Worm (Caenorhabditis elegans) whole organism, L3 larva: ENCODE results near the gene rps-5.

Experiments used
- R02D3.7 ChIP-seq: fragments of 150-350 bp; optimal IDR thresholded peaks from 2 replicates; lab custom pipeline; 2014; ENCODE audit warnings: missing biosample characterization, missing genetic modification characterization
- ZK546.5 ChIP-seq: sonication (generic microtip); optimal IDR thresholded peaks from 2 replicates; lab custom pipeline; 2017; ENCODE audit warnings: missing biosample characterization, missing genetic modification characterization
- aly-2 ChIP-seq: fragments of 150-350 bp; optimal IDR thresholded peaks from 2 replicates; lab custom pipeline; 2014; ENCODE audit warnings: missing biosample characterization, missing genetic modification characterization
- ama-1 ChIP-seq: fragments of 150-350 bp; optimal IDR thresholded peaks from 2 replicates; lab custom pipeline; 2018
- ceh-16 ChIP-seq: sonication (generic microtip); optimal IDR thresholded peaks from 2 replicates; lab custom pipeline; 2017; ENCODE audit warnings: missing biosample characterization, missing genetic modification characterization
- ceh-28 ChIP-seq: fragments of 150-350 bp; optimal IDR thresholded peaks from 2 replicates; lab custom pipeline; 2014; ENCODE audit warnings: missing biosample characterization, missing genetic modification reagents, missing genetic modification characterization
- ceh-82 ChIP-seq: fragments of 150-350 bp; optimal IDR thresholded peaks from 2 replicates; lab custom pipeline; 2014; ENCODE audit warnings: missing biosample characterization, missing genetic modification characterization
- ceh-9 ChIP-seq: sonication (generic microtip); optimal IDR thresholded peaks from 2 replicates; lab custom pipeline; 2018; ENCODE audit warnings: missing biosample characterization, missing genetic modification characterization
- egl-5 ChIP-seq: fragments of 150-350 bp; optimal IDR thresholded peaks from 2 replicates; lab custom pipeline; 2017; ENCODE audit warnings: missing biosample characterization, missing genetic modification reagents, missing genetic modification characterization, inconsistent platforms
- elt-1 ChIP-seq: fragments of 150-350 bp; optimal IDR thresholded peaks from 2 replicates; lab custom pipeline; 2014; ENCODE audit warnings: missing biosample characterization, missing genetic modification characterization
- elt-2 ChIP-seq: sonication (generic microtip); optimal IDR thresholded peaks from 2 replicates; lab custom pipeline; 2016; ENCODE audit warnings: missing genetic modification reagents, mild to moderate bottlenecking, missing genetic modification characterization, missing compliant biosample characterization
- elt-3 ChIP-seq, 3 experiments: fragments of 150-350 bp in 1 of 3; sonication (generic microtip) in 2 of 3; optimal IDR thresholded peaks; 2 replicates in 2 of 3; 4 replicates in 1 of 3; lab custom pipeline; 2014 to 2017; ENCODE audit warnings: missing biosample characterization in 3 of 3, missing genetic modification characterization in 3 of 3
- eor-1 ChIP-seq, 2 experiments: fragments of 150-350 bp; optimal IDR thresholded peaks; 2 replicates each; lab custom pipeline; 2014 to 2018; ENCODE audit warnings: missing biosample characterization in 2 of 2, missing genetic modification characterization in 2 of 2
- fkh-2 ChIP-seq: fragments of 150-350 bp; optimal IDR thresholded peaks from 2 replicates; lab custom pipeline; 2014; ENCODE audit warnings: missing biosample characterization, missing genetic modification reagents, missing genetic modification characterization
- hmg-11 ChIP-seq: sonication (generic microtip); optimal IDR thresholded peaks from 2 replicates; lab custom pipeline; 2016; ENCODE audit warnings: missing genetic modification characterization, missing compliant biosample characterization
- jun-1 ChIP-seq: fragments of 150-350 bp; optimal IDR thresholded peaks from 2 replicates; lab custom pipeline; 2014; ENCODE audit warnings: missing biosample characterization, missing genetic modification reagents, missing genetic modification characterization
- lin-15B ChIP-seq: fragments of 150-350 bp; optimal IDR thresholded peaks from 2 replicates; lab custom pipeline; 2014; ENCODE audit warnings: missing biosample characterization, missing genetic modification characterization
- lin-39 ChIP-seq: fragments of 150-350 bp; optimal IDR thresholded peaks from 2 replicates; lab custom pipeline; 2018; ENCODE audit warnings: missing biosample characterization, missing genetic modification reagents, missing genetic modification characterization
- lsy-12 ChIP-seq: sonication (generic microtip); optimal IDR thresholded peaks from 2 replicates; lab custom pipeline; 2016; ENCODE audit warnings: mild to moderate bottlenecking, missing genetic modification characterization, missing compliant biosample characterization
- mml-1 ChIP-seq: fragments of 150-350 bp; sonication (generic microtip); optimal IDR thresholded peaks from 3 replicates; lab custom pipeline; 2014; ENCODE audit warnings: missing biosample characterization, missing genetic modification characterization
- nfya-1 ChIP-seq: sonication (generic microtip); optimal IDR thresholded peaks from 2 replicates; lab custom pipeline; 2017; ENCODE audit warnings: missing genetic modification characterization, mild to moderate bottlenecking, missing compliant biosample characterization, antibody characterized with exemption, moderate library complexity; ENCODE audit not compliant: insufficient read depth
- nhr-11 ChIP-seq: fragments of 150-350 bp; optimal IDR thresholded peaks from 2 replicates; lab custom pipeline; 2014; ENCODE audit warnings: missing biosample characterization, missing genetic modification characterization
- nhr-12 ChIP-seq: fragments of 150-350 bp; optimal IDR thresholded peaks from 2 replicates; lab custom pipeline; 2014; ENCODE audit warnings: missing biosample characterization, missing genetic modification characterization
- nhr-23 ChIP-seq: fragments of 150-350 bp; optimal IDR thresholded peaks from 2 replicates; lab custom pipeline; 2014; ENCODE audit warnings: missing biosample characterization, missing genetic modification reagents, missing genetic modification characterization
- nhr-237 ChIP-seq: fragments of 150-350 bp; optimal IDR thresholded peaks from 2 replicates; lab custom pipeline; 2014; ENCODE audit warnings: missing biosample characterization, missing genetic modification characterization
- nhr-25 ChIP-seq: sonication (generic microtip); optimal IDR thresholded peaks from 2 replicates; lab custom pipeline; 2017; ENCODE audit warnings: missing biosample characterization, missing genetic modification characterization
- nhr-28 ChIP-seq: fragments of 150-350 bp; optimal IDR thresholded peaks from 2 replicates; lab custom pipeline; 2014; ENCODE audit warnings: missing biosample characterization, missing genetic modification characterization
- nhr-43 ChIP-seq: sonication (generic microtip); optimal IDR thresholded peaks from 2 replicates; lab custom pipeline; 2016; ENCODE audit warnings: mild to moderate bottlenecking, missing genetic modification characterization, missing compliant biosample characterization; ENCODE audit not compliant: poor library complexity, severe bottlenecking
- nhr-77 ChIP-seq: fragments of 150-350 bp; optimal IDR thresholded peaks from 2 replicates; lab custom pipeline; 2014; ENCODE audit warnings: missing biosample characterization, missing genetic modification characterization
- pha-4 ChIP-seq: fragments of 150-350 bp; optimal IDR thresholded peaks from 2 replicates; lab custom pipeline; 2014; ENCODE audit warnings: missing biosample characterization, missing genetic modification reagents, missing genetic modification characterization
- pqm-1 ChIP-seq: fragments of 150-350 bp; optimal IDR thresholded peaks from 2 replicates; lab custom pipeline; 2017; ENCODE audit warnings: missing biosample characterization, missing genetic modification characterization, inconsistent platforms
- sea-2 ChIP-seq: fragments of 150-350 bp; sonication (generic microtip); optimal IDR thresholded peaks from 4 replicates; lab custom pipeline; 2014; ENCODE audit warnings: missing biosample characterization, missing genetic modification reagents, missing genetic modification characterization
- snpc-4 ChIP-seq: fragments of 150-350 bp; optimal IDR thresholded peaks from 2 replicates; lab custom pipeline; 2014; ENCODE audit warnings: missing biosample characterization, missing genetic modification characterization
- unc-62 ChIP-seq: fragments of 150-350 bp; sonication (generic microtip); optimal IDR thresholded peaks from 4 replicates; lab custom pipeline; 2014; ENCODE audit warnings: missing biosample characterization, missing genetic modification reagents, missing genetic modification characterization
- zag-1 ChIP-seq: fragments of 150-350 bp; optimal IDR thresholded peaks from 2 replicates; lab custom pipeline; 2014; ENCODE audit warnings: missing biosample characterization, missing genetic modification characterization
- ztf-4 ChIP-seq: fragments of 150-350 bp; optimal IDR thresholded peaks from 2 replicates; lab custom pipeline; 2014; ENCODE audit warnings: missing biosample characterization, missing genetic modification characterization

The rps-5 gene

ce11 chrIV:11126028-11126427 lies 15.2 kb upstream of the rps-5 start:
- no peak for TF ChIP-seq ama-1 (lab: Kevin White, UChicago)

DNA sequence TGAATTAATAATTGTTTCAGACTA lies 15.0 kb upstream of the rps-5 start, which contains the start of gene swsn-4:
Gene swsn-4 (plus strand): TSS at position 21 of the 24 bp plus-strand sequence.
- TF ChIP-seq nhr-77 (no peak), nhr-25 (no peak)

DNA sequence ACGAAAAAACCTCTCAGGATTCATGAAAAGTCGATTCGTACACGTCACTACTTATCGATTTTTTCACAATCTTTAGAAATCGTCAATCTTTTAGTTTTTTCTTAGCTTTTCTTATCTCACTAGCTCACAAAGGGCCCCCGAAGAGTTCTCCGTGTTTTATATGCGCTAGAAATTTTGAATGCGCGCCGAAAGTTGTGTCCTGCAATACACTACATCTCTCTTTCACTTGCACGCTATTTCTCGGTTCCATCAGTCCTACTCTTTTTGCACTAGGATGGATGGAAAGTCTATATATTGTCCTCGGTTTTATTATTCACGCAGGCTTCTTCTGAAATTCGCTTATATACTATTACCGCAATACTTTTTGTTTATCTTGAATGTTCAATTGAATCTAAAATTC lies 14.8 kb upstream of the rps-5 start:
- TF ChIP-seq pqm-1 (tag; lab: Kevin White, UChicago) (no peak), nhr-12 (no peak), ztf-4 (tag; lab: Kevin White, UChicago) (no peak), fkh-2 (tag; lab: Kevin White, UChicago) (no peak), egl-5 (tag; lab: Kevin White, UChicago) (no peak), snpc-4 (tag; lab: Kevin White, UChicago) (no peak), nhr-43 (tag; lab: Kevin White, UChicago) (no peak), zag-1 (tag; lab: Kevin White, UChicago) (no peak), unc-62 (GFP tag; lab: Kevin White, UChicago) (no peak), ceh-28 (tag; lab: Kevin White, UChicago) (no peak), elt-1 (tag; lab: Kevin White, UChicago) (no peak), eor-1 (tag; optimal IDR thresholded peaks at IDR 0.05; lab: Kevin White, UChicago) (no peak), aly-2 (tag; lab: Kevin White, UChicago) (no peak), nfya-1 (tag; lab: Kevin White, UChicago) (no peak)

DNA sequence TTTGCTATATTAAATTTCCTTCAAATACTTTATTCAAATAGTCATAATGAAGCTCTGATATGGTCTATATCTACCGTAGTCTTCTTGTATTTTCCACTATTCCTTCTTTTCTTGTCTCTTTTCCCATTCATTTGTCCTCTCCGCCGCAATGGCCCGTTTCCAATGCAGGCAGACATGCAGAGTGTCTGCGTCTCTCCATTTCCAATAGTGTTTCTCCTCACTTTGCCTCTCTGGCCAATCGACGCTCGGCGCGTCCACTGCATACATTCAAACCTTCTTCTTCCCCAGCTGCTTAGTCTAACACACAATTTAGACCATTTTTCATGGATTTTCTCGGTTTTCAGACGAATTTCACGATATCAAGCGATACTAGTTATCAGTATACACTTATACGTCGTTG lies 14.4 kb upstream of the rps-5 start:
- TF ChIP-seq ceh-82 (no peak), lin-39 (tag; lab: Kevin White, UChicago) (peak; percentile 50), pha-4 (peak; percentile 38), nhr-28 (tag; lab: Kevin White, UChicago) (no peak), hmg-11 (tag; lab: Kevin White, UChicago) (peak; percentile 64), nhr-25 (peak; percentile 42), elt-2 (tag; lab: Kevin White, UChicago) (peak; percentile 18), nhr-23 (tag; lab: Kevin White, UChicago) (peak; percentile 55), nhr-11 (tag; lab: Kevin White, UChicago) (no peak), lsy-12 (peak; percentile 27), nfya-1 (tag; lab: Kevin White, UChicago) (peak; percentile 100), lin-15B (tag; lab: Kevin White, UChicago) (peak; percentile 67), jun-1 (tag; lab: Kevin White, UChicago) (no peak)

ce11 chrIV:11124674-11125073 lies 13.8 kb upstream of the rps-5 start, which contains the start of gene spo-11:
Gene spo-11, minus strand, starts transcription at chrIV:11124862.
- TF ChIP-seq elt-3 (tag; optimal IDR thresholded peaks at IDR 0.05; lab: Kevin White, UChicago), result no peak
- no peak for TF ChIP-seq ceh-16 (tag; lab: Kevin White, UChicago)
- TF ChIP-seq R02D3.7 (tag; lab: Kevin White, UChicago), result no peak
- no peak for TF ChIP-seq nhr-237 (tag; lab: Kevin White, UChicago)
- no peak for TF ChIP-seq nhr-28 (tag; lab: Kevin White, UChicago)
- no peak for TF ChIP-seq ceh-82
- no peak for TF ChIP-seq ceh-9
- no peak for TF ChIP-seq lin-15B (tag; lab: Kevin White, UChicago)
- TF ChIP-seq nfya-1 (tag; lab: Kevin White, UChicago), result no peak
- no peak for TF ChIP-seq nhr-43 (tag; lab: Kevin White, UChicago)
- no peak for TF ChIP-seq ZK546.5
- TF ChIP-seq mml-1 (tag; lab: Kevin White, UChicago), result no peak
- no peak for TF ChIP-seq unc-62 (GFP tag; lab: Kevin White, UChicago)
- TF ChIP-seq hmg-11 (tag; lab: Kevin White, UChicago), result no peak
- no peak for TF ChIP-seq sea-2
- TF ChIP-seq, all 47 proteins: peak for 0
